Worm (Caenorhabditis elegans) whole organism, young adult: Measurements from ENCODE around the gene cutl-16.

Experiments
- B0336.3 ChIP-seq: fragments of 200-800 bp; sonication (Bioruptor generic); IDR thresholded peaks from 2 replicates; pipeline ENCODE4 v1.3.6; 2022; ENCODE audit warnings: missing genetic modification characterization, missing compliant biosample characterization
- F10E7.11 ChIP-seq: sonication (generic microtip); optimal IDR thresholded peaks from 2 replicates; lab custom pipeline; 2017; ENCODE audit warnings: mild to moderate bottlenecking, missing genetic modification characterization, moderate library complexity, missing compliant biosample characterization
- F22D6.2 ChIP-seq: sonication (generic microtip); optimal IDR thresholded peaks from 2 replicates; lab custom pipeline; 2016; ENCODE audit warnings: mild to moderate bottlenecking, missing genetic modification characterization, missing compliant biosample characterization
- F39B2.1 ChIP-seq: fragments of 200-800 bp; sonication (Bioruptor generic); IDR thresholded peaks from 2 replicates; pipeline ENCODE4 v1.3.6; 2022; ENCODE audit warnings: missing genetic modification reagents, missing genetic modification characterization, missing compliant biosample characterization
- F52B5.7 ChIP-seq: sonication (generic microtip); optimal IDR thresholded peaks from 2 replicates; lab custom pipeline; 2016; ENCODE audit warnings: mild to moderate bottlenecking, missing genetic modification characterization, missing compliant biosample characterization
- K11D2.4 ChIP-seq: fragments of 200-800 bp; sonication (Bioruptor generic); IDR thresholded peaks from 2 replicates; pipeline ENCODE4 v1.3.6; 2022; ENCODE audit warnings: missing genetic modification reagents, missing genetic modification characterization, missing compliant biosample characterization
- T26A5.8 ChIP-seq: sonication (generic microtip); optimal IDR thresholded peaks from 2 replicates; lab custom pipeline; 2016; ENCODE audit warnings: missing genetic modification characterization, missing compliant biosample characterization
- Y79H2A.3 ChIP-seq: fragments of 200-800 bp; sonication (Bioruptor generic); conservative IDR thresholded peaks from 2 replicates; pipeline ENCODE4 v1.3.6; 2022; ENCODE audit warnings: missing genetic modification reagents, missing genetic modification characterization, missing compliant biosample characterization
- Y95B8A.8 ChIP-seq: fragments of 200-800 bp; sonication (Bioruptor generic); IDR thresholded peaks from 2 replicates; pipeline ENCODE4 v1.3.6; 2022; ENCODE audit warnings: missing genetic modification reagents, missing genetic modification characterization, missing compliant biosample characterization
- ZK185.1 ChIP-seq: sonication (generic microtip); optimal IDR thresholded peaks from 2 replicates; lab custom pipeline; 2016; ENCODE audit warnings: mild to moderate bottlenecking, missing genetic modification characterization, missing compliant biosample characterization; ENCODE audit not compliant: poor library complexity, severe bottlenecking
- akir-1 ChIP-seq: fragments of 200-800 bp; sonication (Bioruptor generic); optimal IDR thresholded peaks from 2 replicates; lab custom pipeline; 2018; ENCODE audit warnings: mild to moderate bottlenecking, missing genetic modification characterization, moderate library complexity, missing compliant biosample characterization
- aptf-3 ChIP-seq: fragments of 200-800 bp; sonication (Bioruptor generic); IDR thresholded peaks from 2 replicates; pipeline ENCODE4 v1.3.6; 2022; ENCODE audit warnings: missing genetic modification characterization, missing compliant biosample characterization
- atf-7 ChIP-seq: sonication (generic microtip); optimal IDR thresholded peaks from 2 replicates; lab custom pipeline; 2017; ENCODE audit warnings: mild to moderate bottlenecking, missing genetic modification characterization, missing compliant biosample characterization
- ccch-3 ChIP-seq: fragments of 200-800 bp; sonication (Bioruptor generic); optimal IDR thresholded peaks from 2 replicates; lab custom pipeline; 2018; ENCODE audit warnings: mild to moderate bottlenecking, missing genetic modification characterization, missing compliant biosample characterization
- cebp-2 ChIP-seq: fragments of 200-800 bp; sonication (Bioruptor generic); IDR thresholded peaks from 2 replicates; pipeline ENCODE4 v1.3.6; 2022; ENCODE audit warnings: missing genetic modification characterization, missing compliant biosample characterization
- ceh-40 ChIP-seq: fragments of 200-800 bp; sonication (Bioruptor generic); IDR thresholded peaks from 2 replicates; pipeline ENCODE4 v1.3.6; 2022; ENCODE audit warnings: missing genetic modification characterization, missing compliant biosample characterization
- ets-4 ChIP-seq: fragments of 200-800 bp; sonication (Bioruptor generic); optimal IDR thresholded peaks from 2 replicates; lab custom pipeline; 2018; ENCODE audit warnings: mild to moderate bottlenecking, missing genetic modification characterization, missing compliant biosample characterization
- fkh-3 ChIP-seq: sonication (generic microtip); optimal IDR thresholded peaks from 2 replicates; lab custom pipeline; 2016; ENCODE audit warnings: mild to moderate bottlenecking, missing genetic modification characterization, missing compliant biosample characterization
- hlh-26 ChIP-seq: fragments of 200-800 bp; sonication (Bioruptor generic); conservative IDR thresholded peaks from 2 replicates; pipeline ENCODE4 v1.3.6; 2022; ENCODE audit warnings: missing genetic modification reagents, missing genetic modification characterization, missing compliant biosample characterization
- lag-1 ChIP-seq: fragments of 200-800 bp; sonication (Bioruptor generic); IDR thresholded peaks from 2 replicates; pipeline ENCODE4 v1.3.6; 2022; ENCODE audit warnings: missing genetic modification reagents, missing genetic modification characterization, missing compliant biosample characterization
- lin-35 ChIP-seq, 3 experiments: fragments of 150-350 bp in 2 of 3; sonication (generic microtip) in 1 of 3; optimal IDR thresholded peaks; 2 replicates each; lab custom pipeline; 2014 to 2018; ENCODE audit warnings: missing biosample characterization in 3 of 3, missing genetic modification characterization in 3 of 3, missing genetic modification reagents in 3 of 3
- lin-40 ChIP-seq: sonication (generic microtip); optimal IDR thresholded peaks from 2 replicates; lab custom pipeline; 2016; ENCODE audit warnings: missing genetic modification characterization, mild to moderate bottlenecking, missing compliant biosample characterization, missing genotype, missing genetic modification reagents
- lir-1 ChIP-seq: fragments of 200-800 bp; sonication (Bioruptor generic); conservative IDR thresholded peaks from 2 replicates; pipeline ENCODE4 v1.3.6; 2022; ENCODE audit warnings: missing genetic modification reagents, missing genetic modification characterization, missing compliant biosample characterization
- lsl-1 ChIP-seq: fragments of 200-800 bp; sonication (Bioruptor generic); optimal IDR thresholded peaks from 2 replicates; lab custom pipeline; 2018; ENCODE audit warnings: mild to moderate bottlenecking, missing genetic modification characterization, moderate library complexity, missing compliant biosample characterization
- madf-10 ChIP-seq: sonication (generic microtip); optimal IDR thresholded peaks from 2 replicates; lab custom pipeline; 2016; ENCODE audit warnings: mild to moderate bottlenecking, missing genetic modification characterization, missing compliant biosample characterization
- madf-3 ChIP-seq: fragments of 200-800 bp; sonication (Bioruptor generic); IDR thresholded peaks from 2 replicates; pipeline ENCODE4 v1.3.6; 2022; ENCODE audit warnings: missing genetic modification reagents, missing genetic modification characterization, missing compliant biosample characterization
- mel-28 ChIP-seq: sonication (generic microtip); optimal IDR thresholded peaks from 2 replicates; lab custom pipeline; 2016; ENCODE audit warnings: borderline replicate concordance, mild to moderate bottlenecking, missing genetic modification characterization, missing compliant biosample characterization
- mes-4 ChIP-seq: sonication (generic microtip); optimal IDR thresholded peaks from 2 replicates; lab custom pipeline; 2016; ENCODE audit warnings: missing genotype, missing genetic modification characterization, missing compliant biosample characterization
- nfya-1 ChIP-seq: sonication (generic microtip); optimal IDR thresholded peaks from 2 replicates; lab custom pipeline; 2017; ENCODE audit warnings: antibody characterized with exemption, missing compliant biosample characterization, missing genetic modification characterization, borderline replicate concordance; ENCODE audit not compliant: insufficient read depth
- nfya-2 ChIP-seq: fragments of 200-800 bp; sonication (Bioruptor generic); IDR thresholded peaks from 2 replicates; pipeline ENCODE4 v1.3.6; 2022; ENCODE audit warnings: missing genetic modification reagents, missing genetic modification characterization, missing compliant biosample characterization
- nhr-120 ChIP-seq: fragments of 200-800 bp; sonication (Bioruptor generic); IDR thresholded peaks from 2 replicates; pipeline ENCODE4 v1.3.6; 2022; ENCODE audit warnings: missing genetic modification characterization, missing compliant biosample characterization
- nhr-179 ChIP-seq: sonication (generic microtip); optimal IDR thresholded peaks from 2 replicates; lab custom pipeline; 2016; ENCODE audit warnings: mild to moderate bottlenecking, missing genetic modification characterization, missing compliant biosample characterization
- nhr-90 ChIP-seq: sonication (generic microtip); optimal IDR thresholded peaks from 2 replicates; lab custom pipeline; 2016; ENCODE audit warnings: missing genotype, mild to moderate bottlenecking, missing genetic modification characterization, missing compliant biosample characterization
- pbrm-1 ChIP-seq: fragments of 200-800 bp; sonication (Bioruptor generic); IDR thresholded peaks from 2 replicates; pipeline ENCODE4 v1.3.6; 2022; ENCODE audit warnings: missing genetic modification reagents, missing genetic modification characterization, missing compliant biosample characterization
- pha-4 ChIP-seq: fragments of 150-350 bp; sonication (generic microtip); optimal IDR thresholded peaks from 2 replicates; lab custom pipeline; 2014; ENCODE audit warnings: missing biosample characterization, missing genetic modification reagents, missing genetic modification characterization
- rcor-1 ChIP-seq: fragments of 200-800 bp; sonication (Bioruptor generic); IDR thresholded peaks from 2 replicates; pipeline ENCODE4 v1.3.6; 2022; ENCODE audit warnings: missing genetic modification reagents, missing genetic modification characterization, missing compliant biosample characterization
- sea-2 ChIP-seq: fragments of 200-800 bp; sonication (Bioruptor generic); IDR thresholded peaks from 2 replicates; pipeline ENCODE4 v1.3.6; 2022; ENCODE audit warnings: missing genetic modification characterization, missing compliant biosample characterization
- snpc-1.1 ChIP-seq: sonication (generic microtip); optimal IDR thresholded peaks from 2 replicates; lab custom pipeline; 2017; ENCODE audit warnings: missing genetic modification characterization, mild to moderate bottlenecking, missing compliant biosample characterization, antibody characterized with exemption, moderate library complexity, missing genotype, missing genetic modification reagents; ENCODE audit not compliant: insufficient read depth
- snpc-1.3 ChIP-seq: sonication (generic microtip); optimal IDR thresholded peaks from 2 replicates; lab custom pipeline; 2017; ENCODE audit warnings: missing genetic modification characterization, mild to moderate bottlenecking, missing compliant biosample characterization, antibody characterized with exemption, moderate library complexity, missing genotype, missing genetic modification reagents; ENCODE audit not compliant: insufficient read depth
- sptf-2 ChIP-seq: fragments of 200-800 bp; sonication (Bioruptor generic); optimal IDR thresholded peaks from 2 replicates; lab custom pipeline; 2018; ENCODE audit warnings: mild to moderate bottlenecking, missing genetic modification characterization, missing compliant biosample characterization
- tbp1 ChIP-seq: fragments of 200-800 bp; sonication (Bioruptor generic); optimal IDR thresholded peaks from 2 replicates; lab custom pipeline; 2018; ENCODE audit warnings: mild to moderate bottlenecking, missing genetic modification characterization, missing compliant biosample characterization
- tbx-9 ChIP-seq: sonication (generic microtip); optimal IDR thresholded peaks from 2 replicates; lab custom pipeline; 2016; ENCODE audit warnings: borderline replicate concordance, missing genetic modification characterization, inconsistent platforms, missing compliant biosample characterization
- unc-130 ChIP-seq: sonication (generic microtip); optimal IDR thresholded peaks from 2 replicates; lab custom pipeline; 2016; ENCODE audit warnings: missing genetic modification reagents, missing genetic modification characterization, missing compliant biosample characterization
- unc-62 ChIP-seq: fragments of 150-350 bp; optimal IDR thresholded peaks from 2 replicates; lab custom pipeline; 2014; ENCODE audit warnings: missing biosample characterization, missing genetic modification reagents, missing genetic modification characterization
- ztf-18 ChIP-seq: sonication (generic microtip); optimal IDR thresholded peaks from 2 replicates; lab custom pipeline; 2016; ENCODE audit warnings: missing genotype, mild to moderate bottlenecking, missing genetic modification characterization, missing compliant biosample characterization
- ztf-3 ChIP-seq: fragments of 200-800 bp; sonication (Bioruptor generic); optimal IDR thresholded peaks from 2 replicates; lab custom pipeline; 2018; ENCODE audit warnings: mild to moderate bottlenecking, missing genetic modification characterization, missing compliant biosample characterization
- ztf-6 ChIP-seq: fragments of 200-800 bp; sonication (Bioruptor generic); IDR thresholded peaks from 2 replicates; pipeline ENCODE4 v1.3.6; 2022; ENCODE audit warnings: missing genetic modification reagents, missing genetic modification characterization, missing compliant biosample characterization

The cutl-16 gene

ce11 chrII:6491187-6491586 lies 50.0 kb downstream of the cutl-16 start (continued):
- no peak for TF ChIP-seq atf-7 (tag; lab: Kevin White, UChicago)
- TF ChIP-seq mel-28 (tag; lab: Kevin White, UChicago) = no peak
- TF ChIP-seq snpc-1.3 = peak; percentile 82
- no peak for TF ChIP-seq lin-40 (tag; lab: Kevin White, UChicago)
- no peak for TF ChIP-seq F39B2.1 (GFP tag; lab: Robert Waterston, UW)
- no peak for TF ChIP-seq hlh-26
- TF ChIP-seq sea-2 = no peak
- TF ChIP-seq lag-1 (GFP tag; lab: Robert Waterston, UW) = no peak
- no peak for TF ChIP-seq nfya-1
- no peak for TF ChIP-seq T26A5.8 (tag; lab: Kevin White, UChicago)
- TF ChIP-seq tbp1 (GFP tag; lab: Kevin White, UChicago) = peak; percentile 58
- no peak for TF ChIP-seq ccch-3
- no peak for TF ChIP-seq aptf-3
- TF ChIP-seq Y79H2A.3 (GFP tag; lab: Robert Waterston, UW) = peak; percentile 89
- 0 out of 2 replicates have a peak, but pooled peaks have one; percentile 59 for TF ChIP-seq cebp-2 (GFP tag; lab: Robert Waterston, UW)
- TF ChIP-seq snpc-1.1 (tag; lab: Kevin White, UChicago) = peak; percentile 21
- peak; percentile 25; the same call in 1 of the 2 replicates for TF ChIP-seq rcor-1 (GFP tag; lab: Robert Waterston, UW)
- TF ChIP-seq nhr-179 (tag; lab: Kevin White, UChicago) = no peak
- no peak for TF ChIP-seq ztf-6 (GFP tag; lab: Robert Waterston, UW)
- no peak for TF ChIP-seq F52B5.7 (tag; lab: Kevin White, UChicago)
- TF ChIP-seq lir-1 = no peak
- no peak for TF ChIP-seq ets-4 (GFP tag; lab: Kevin White, UChicago)
- TF ChIP-seq lsl-1 (GFP tag; lab: Kevin White, UChicago) = peak; percentile 79
- no peak for TF ChIP-seq pha-4
- TF ChIP-seq K11D2.4 (GFP tag; lab: Robert Waterston, UW) = no peak
- TF ChIP-seq madf-3 = peak; percentile 86
- TF ChIP-seq nhr-90 (tag; lab: Kevin White, UChicago) = no peak
- TF ChIP-seq fkh-3 (tag; lab: Kevin White, UChicago) = no peak
- 0 out of 2 replicates have a peak, but pooled peaks have one; percentile 74 for TF ChIP-seq ceh-40

- 0 out of 2 replicates have a peak, but pooled peaks have one; percentile 25 for TF ChIP-seq pbrm-1 (GFP tag; lab: Robert Waterston, UW)
- TF ChIP-seq F22D6.2 (tag; lab: Kevin White, UChicago) = no peak
- TF ChIP-seq pha-4 = no peak
- no peak for TF ChIP-seq mes-4 (tag; lab: Kevin White, UChicago)
- TF ChIP-seq madf-3 = no peak
- TF ChIP-seq lin-35 (GFP tag; optimal IDR thresholded peaks at IDR 0.05; lab: Kevin White, UChicago) = peak in 1 of 3 experiments; percentile 45
- TF ChIP-seq madf-10 (tag; lab: Kevin White, UChicago) = peak; percentile 28
- no peak for TF ChIP-seq B0336.3 (GFP tag; lab: Robert Waterston, UW)
- TF ChIP-seq unc-130 (GFP tag; lab: Kevin White, UChicago) = no peak
- no peak for TF ChIP-seq ztf-6 (GFP tag; lab: Robert Waterston, UW)
- no peak for TF ChIP-seq F10E7.11
- TF ChIP-seq ztf-3 (GFP tag; lab: Kevin White, UChicago) = no peak
- no peak for TF ChIP-seq unc-62 (GFP tag; lab: Kevin White, UChicago)
- no peak for TF ChIP-seq fkh-3 (tag; lab: Kevin White, UChicago)
- no peak for TF ChIP-seq ZK185.1 (tag; lab: Kevin White, UChicago)
- peak; percentile 6 for TF ChIP-seq ztf-18 (tag; lab: Kevin White, UChicago)
- no peak for TF ChIP-seq nhr-90 (tag; lab: Kevin White, UChicago)
- no peak for TF ChIP-seq nfya-2 (GFP tag; lab: Robert Waterston, UW)
- TF ChIP-seq nhr-120 (GFP tag; lab: Robert Waterston, UW) = no peak
- TF ChIP-seq lsl-1 (GFP tag; lab: Kevin White, UChicago) = no peak
- TF ChIP-seq Y95B8A.8 (GFP tag; lab: Robert Waterston, UW) = no peak
- TF ChIP-seq sptf-2 (GFP tag; lab: Kevin White, UChicago) = no peak
- TF ChIP-seq nhr-179 (tag; lab: Kevin White, UChicago) = no peak
- TF ChIP-seq akir-1 (GFP tag; lab: Kevin White, UChicago) = no peak
- TF ChIP-seq tbx-9 (tag; lab: Kevin White, UChicago) = no peak
These were observed 50.7 kb downstream of the cutl-16 start, which contains the start of the genes T28D9.11 and T28D9.1 for ce11 chrII:6491817-6492452. Gene T28D9.11, minus strand, starts transcription at chrII:6491993. Gene T28D9.1, plus strand, starts transcription at chrII:6492402.
